Fruit fly (Drosophila melanogaster) whole organism, embryonic: ENCODE results near the gene CG31268.

Experiments used
- Adf1 ChIP-seq: fragments of 200-800 bp; sonication (Bioruptor generic); IDR thresholded peaks from 2 replicates; pipeline ENCODE4 v1.3.6; 2022; ENCODE audit warnings: missing biosample characterization, missing genetic modification characterization
- Bteb2 ChIP-seq: fragments of 200-800 bp; sonication (Bioruptor generic); optimal IDR thresholded peaks from 2 replicates; lab custom pipeline; 2016; ENCODE audit warnings: missing biosample characterization, missing genetic modification characterization
- disco-r ChIP-seq: fragments of 200-800 bp; sonication (Bioruptor generic); optimal IDR thresholded peaks from 2 replicates; lab custom pipeline; 2016; ENCODE audit warnings: missing biosample characterization, missing genetic modification characterization

DNA sequence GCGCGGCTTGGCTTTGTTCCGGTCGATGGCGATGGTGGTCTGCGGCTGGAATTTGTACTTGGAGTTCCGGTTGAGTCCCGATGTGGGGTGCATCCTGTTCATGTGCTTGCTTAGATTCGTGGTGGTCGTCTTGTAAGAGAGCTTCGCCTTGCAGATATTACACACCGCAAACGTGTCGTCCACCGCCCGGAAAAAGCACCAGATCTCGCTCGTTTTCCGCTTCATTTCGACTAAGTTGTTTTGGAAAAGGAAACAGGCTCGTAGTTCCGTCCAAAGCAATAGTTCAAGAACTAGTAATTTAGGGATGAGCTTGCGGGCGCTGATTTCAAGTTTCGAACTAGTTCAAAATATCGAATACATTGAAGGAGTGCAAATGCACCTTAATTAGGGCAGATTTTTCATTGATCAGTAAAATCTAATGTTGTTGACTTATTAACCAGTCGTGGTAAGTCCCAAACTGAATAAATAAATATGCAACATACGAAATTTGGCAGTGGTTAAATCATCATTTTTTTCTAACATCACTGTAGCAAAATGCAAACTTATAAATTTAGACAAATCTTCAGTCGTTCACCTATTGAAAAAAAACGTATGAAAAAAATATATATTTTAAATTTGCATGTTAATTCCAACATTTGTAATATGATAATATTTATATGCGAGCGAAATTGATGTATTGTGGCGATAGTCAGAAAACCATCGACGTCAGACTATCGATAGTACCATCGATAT lies 11.4 kb downstream of the CG31268 start, which contains the start of the genes bdwf and Patr-1:
- TF ChIP-seq disco-r (GFP tag; lab: Kevin White, UChicago) (peak; percentile 16), Adf1 (GFP tag; lab: Robert Waterston, UW) (no peak), Bteb2 (GFP tag; lab: Kevin White, UChicago) (no peak)
